Fruit fly (Drosophila melanogaster) whole organism, embryonic: ENCODE measurements around the gene CkIIalpha-i3.

Experiments used
- ATbp ChIP-seq: fragments of 200-800 bp; sonication (Bioruptor generic); optimal IDR thresholded peaks from 2 replicates; lab custom pipeline; 2017; ENCODE audit warnings: missing biosample characterization, mild to moderate bottlenecking, missing genetic modification characterization, missing genetic modification reagents
- Asciz ChIP-seq: fragments of 200-800 bp; sonication (Bioruptor generic); optimal IDR thresholded peaks from 2 replicates; lab custom pipeline; 2017; ENCODE audit warnings: missing biosample characterization, mild to moderate bottlenecking, missing genetic modification characterization, missing genetic modification reagents
- Blimp-1 ChIP-seq: fragments of 200-800 bp; sonication (Bioruptor generic); optimal IDR thresholded peaks from 3 replicates; lab custom pipeline; 2018; ENCODE audit warnings: missing biosample characterization, missing genetic modification characterization, mild to moderate bottlenecking, moderate library complexity, missing genetic modification reagents
- CG12391 ChIP-seq: fragments of 200-800 bp; sonication (Bioruptor generic); optimal IDR thresholded peaks from 3 replicates; lab custom pipeline; 2018; ENCODE audit warnings: missing biosample characterization, mild to moderate bottlenecking, missing genetic modification characterization, moderate library complexity
- CG1603 ChIP-seq: fragments of 200-800 bp; sonication (Bioruptor generic); optimal IDR thresholded peaks from 2 replicates; lab custom pipeline; 2019; ENCODE audit warnings: missing biosample characterization, mild to moderate bottlenecking, missing genetic modification characterization, moderate library complexity
- CG17361 ChIP-seq: fragments of 200-800 bp; sonication (Bioruptor generic); IDR thresholded peaks from 3 replicates; pipeline ENCODE4 v1.3.6; 2022; ENCODE audit warnings: missing biosample characterization, missing genetic modification characterization
- CG2678 ChIP-seq: fragments of 200-800 bp; sonication (Bioruptor generic); optimal IDR thresholded peaks from 3 replicates; lab custom pipeline; 2019; ENCODE audit warnings: missing biosample characterization, mild to moderate bottlenecking, missing genetic modification characterization, moderate library complexity
- CG2889 ChIP-seq: fragments of 200-800 bp; sonication (Bioruptor generic); IDR thresholded peaks from 3 replicates; pipeline ENCODE4 v1.3.6; 2022; ENCODE audit warnings: missing biosample characterization, missing genetic modification characterization
- CG31441 ChIP-seq: fragments of 200-800 bp; sonication (Bioruptor generic); IDR thresholded peaks from 2 replicates; pipeline ENCODE4 v1.3.6; 2022; ENCODE audit warnings: missing biosample characterization, missing genetic modification characterization
- CG34376 ChIP-seq: fragments of 200-800 bp; sonication (Bioruptor generic); optimal IDR thresholded peaks from 2 replicates; lab custom pipeline; 2018; ENCODE audit warnings: missing biosample characterization, mild to moderate bottlenecking, missing genetic modification characterization
- CG34422 ChIP-seq: fragments of 200-800 bp; sonication (Bioruptor generic); IDR thresholded peaks from 3 replicates; pipeline ENCODE4 v1.3.6; 2022; ENCODE audit warnings: missing biosample characterization, missing genetic modification characterization
- CG7839 ChIP-seq: fragments of 200-800 bp; sonication (Bioruptor generic); optimal IDR thresholded peaks from 3 replicates; lab custom pipeline; 2018; ENCODE audit warnings: missing biosample characterization, mild to moderate bottlenecking, missing genetic modification characterization, moderate library complexity
- CG8290 ChIP-seq, 3 experiments: fragments of 200-800 bp; sonication (Bioruptor generic); optimal IDR thresholded peaks; 2 replicates each; lab custom pipeline; 2016 to 2019; ENCODE audit warnings: missing biosample characterization in 3 of 3, missing genetic modification characterization in 3 of 3, mild to moderate bottlenecking in 2 of 3, moderate library complexity in 1 of 3
- Drgx ChIP-seq: fragments of 200-800 bp; sonication (Bioruptor generic); IDR thresholded peaks from 2 replicates; pipeline ENCODE4 v1.3.6; 2022; ENCODE audit warnings: missing biosample characterization, missing genetic modification characterization
- Eip74EF ChIP-seq, 2 experiments: fragments of 200-800 bp in 1 of 2; fragments of >200 bp in 1 of 2; sonication (Bioruptor generic) in 1 of 2; optimal IDR thresholded peaks; 2 replicates each; lab custom pipeline; 2017 to 2019; ENCODE audit warnings: missing biosample characterization in 2 of 2, missing genetic modification characterization in 2 of 2, mild to moderate bottlenecking in 1 of 2, moderate library complexity in 1 of 2
- Ets65A ChIP-seq: fragments of 200-800 bp; sonication (Bioruptor generic); peaks from one replicate; lab custom pipeline; 2016; ENCODE audit warnings: missing biosample characterization, missing genetic modification characterization
- H2.0 ChIP-seq: fragments of 200-800 bp; sonication (Bioruptor generic); IDR thresholded peaks from 2 replicates; pipeline ENCODE4 v1.3.6; 2022; ENCODE audit warnings: missing biosample characterization, missing genetic modification characterization
- Hand ChIP-seq: fragments of 200-800 bp; sonication (Bioruptor generic); optimal IDR thresholded peaks from 2 replicates; lab custom pipeline; 2017; ENCODE audit warnings: mild to moderate bottlenecking, missing biosample characterization, missing genetic modification reagents, missing genetic modification characterization
- Med ChIP-seq: fragments of 200-800 bp; sonication (Bioruptor generic); peaks from one replicate; lab custom pipeline; 2016; ENCODE audit warnings: missing biosample characterization, missing genetic modification characterization, mild to moderate bottlenecking, inconsistent platforms, moderate library complexity
- Sox100B ChIP-seq: fragments of 200-800 bp; sonication (Bioruptor generic); optimal IDR thresholded peaks from 3 replicates; lab custom pipeline; 2018; ENCODE audit warnings: missing biosample characterization, mild to moderate bottlenecking, missing genetic modification characterization
- Sox102F ChIP-seq: fragments of 200-800 bp; sonication (Bioruptor generic); optimal IDR thresholded peaks from 2 replicates; lab custom pipeline; 2018; ENCODE audit warnings: missing biosample characterization, mild to moderate bottlenecking, missing genetic modification characterization, moderate library complexity
- Ssrp ChIP-seq: fragments of 200-800 bp; sonication (Bioruptor generic); optimal IDR thresholded peaks from 2 replicates; lab custom pipeline; 2018; ENCODE audit warnings: missing biosample characterization, mild to moderate bottlenecking, missing genetic modification characterization, moderate library complexity
- Taf1 ChIP-seq: fragments of 200-800 bp; sonication (Bioruptor generic); IDR thresholded peaks from 2 replicates; pipeline ENCODE4 v1.3.6; 2022; ENCODE audit warnings: missing biosample characterization, missing genetic modification characterization
- Xbp1 ChIP-seq: fragments of 200-800 bp; sonication (Bioruptor generic); optimal IDR thresholded peaks from 3 replicates; lab custom pipeline; 2016; ENCODE audit warnings: missing biosample characterization, mild to moderate bottlenecking, missing genetic modification characterization
- Xrp1 ChIP-seq: fragments of 200-800 bp; sonication (Bioruptor generic); IDR thresholded peaks from 2 replicates; pipeline ENCODE4 v1.3.6; 2022; ENCODE audit warnings: missing biosample characterization, missing genetic modification characterization
- ase ChIP-seq: fragments of 200-800 bp; sonication (Bioruptor generic); IDR thresholded peaks from 3 replicates; pipeline ENCODE4 v1.3.6; 2022; ENCODE audit warnings: missing biosample characterization, missing genetic modification characterization
- az2 ChIP-seq: fragments of 200-800 bp; sonication (Bioruptor generic); optimal IDR thresholded peaks from 3 replicates; lab custom pipeline; 2016; ENCODE audit warnings: missing biosample characterization, missing genetic modification characterization
- ci ChIP-seq: fragments of 200-800 bp; sonication (Bioruptor generic); IDR thresholded peaks from 3 replicates; pipeline ENCODE4 v1.3.6; 2022; ENCODE audit warnings: missing biosample characterization, missing genetic modification characterization
- corto ChIP-seq: fragments of 200-800 bp; sonication (Bioruptor generic); optimal IDR thresholded peaks from 2 replicates; lab custom pipeline; 2016; ENCODE audit warnings: missing biosample characterization, mild to moderate bottlenecking, missing genetic modification characterization, moderate library complexity
- da ChIP-seq: fragments of 200-800 bp; sonication (Bioruptor generic); optimal IDR thresholded peaks from 2 replicates; lab custom pipeline; 2016; ENCODE audit warnings: missing biosample characterization, missing genetic modification characterization
- dmrt99B ChIP-seq: fragments of 200-800 bp; sonication (Bioruptor generic); optimal IDR thresholded peaks from 2 replicates; lab custom pipeline; 2018; ENCODE audit warnings: missing biosample characterization, mild to moderate bottlenecking, missing genetic modification characterization, moderate library complexity
- ewg ChIP-seq: fragments of 200-800 bp; sonication (Bioruptor generic); optimal IDR thresholded peaks from 3 replicates; lab custom pipeline; 2017; ENCODE audit warnings: mild to moderate bottlenecking, missing biosample characterization, missing genetic modification reagents, missing genetic modification characterization
- fd64A ChIP-seq: fragments of 200-800 bp; sonication (Bioruptor generic); optimal IDR thresholded peaks from 3 replicates; lab custom pipeline; 2018; ENCODE audit warnings: missing biosample characterization, mild to moderate bottlenecking, missing genetic modification characterization
- gem ChIP-seq: fragments of 200-800 bp; sonication (Bioruptor generic); optimal IDR thresholded peaks from 2 replicates; lab custom pipeline; 2019; ENCODE audit warnings: missing biosample characterization, mild to moderate bottlenecking, missing genetic modification characterization, moderate library complexity
- lbe ChIP-seq: fragments of 200-800 bp; sonication (Bioruptor generic); optimal IDR thresholded peaks from 2 replicates; lab custom pipeline; 2016; ENCODE audit warnings: missing biosample characterization, mild to moderate bottlenecking, missing genetic modification characterization
- lov ChIP-seq, 2 experiments: fragments of 200-800 bp in 1 of 2; fragments of >200 bp in 1 of 2; sonication (Bioruptor generic) in 1 of 2; IDR thresholded peaks in 1 of 2; optimal IDR thresholded peaks in 1 of 2; 2 replicates in 1 of 2; 3 replicates in 1 of 2; pipeline versions ENCODE4 v1.3.6 to Lab custom; 2017 to 2022; ENCODE audit warnings: missing biosample characterization in 1 of 2, missing genetic modification characterization in 1 of 2
- nmo ChIP-seq: fragments of 200-800 bp; sonication (Bioruptor generic); optimal IDR thresholded peaks from 2 replicates; lab custom pipeline; 2018; ENCODE audit warnings: missing biosample characterization, mild to moderate bottlenecking, missing genetic modification characterization, moderate library complexity
- phol ChIP-seq: fragments of 200-800 bp; sonication (Bioruptor generic); optimal IDR thresholded peaks from 3 replicates; lab custom pipeline; 2018; ENCODE audit warnings: missing biosample characterization, mild to moderate bottlenecking, missing genetic modification characterization, moderate library complexity
- sisA ChIP-seq: fragments of 200-800 bp; sonication (Bioruptor generic); IDR thresholded peaks from 2 replicates; pipeline ENCODE4 v1.3.6; 2022; ENCODE audit warnings: missing biosample characterization, missing genetic modification characterization
- stc ChIP-seq: fragments of 200-800 bp; sonication (Bioruptor generic); IDR thresholded peaks from 2 replicates; pipeline ENCODE4 v1.3.6; 2022; ENCODE audit warnings: missing biosample characterization, missing genetic modification characterization
- tap ChIP-seq: fragments of 200-800 bp; optimal IDR thresholded peaks from 3 replicates; lab custom pipeline; 2019; ENCODE audit warnings: missing biosample characterization, mild to moderate bottlenecking, missing genetic modification characterization, moderate library complexity
- tll ChIP-seq, 2 experiments: fragments of 200-800 bp in 1 of 2; fragments of >200 bp in 1 of 2; sonication (Bioruptor generic) in 1 of 2; optimal IDR thresholded peaks; 2 replicates each; lab custom pipeline; 2017 to 2019; ENCODE audit warnings: missing biosample characterization in 2 of 2, missing genetic modification characterization in 2 of 2, mild to moderate bottlenecking in 1 of 2, moderate library complexity in 1 of 2
- ttk ChIP-seq: fragments of 200-800 bp; sonication (Bioruptor generic); IDR thresholded peaks from 2 replicates; pipeline ENCODE4 v2.1.2; 2022; ENCODE audit warnings: missing biosample characterization, missing genetic modification characterization
- twi ChIP-seq: fragments of 200-800 bp; optimal IDR thresholded peaks from 2 replicates; lab custom pipeline; 2019; ENCODE audit warnings: missing biosample characterization, mild to moderate bottlenecking, missing genetic modification characterization, moderate library complexity
- vvl ChIP-seq: fragments of 200-800 bp; sonication (Bioruptor generic); IDR thresholded peaks from 2 replicates; pipeline ENCODE4 v1.3.6; 2022; ENCODE audit warnings: missing biosample characterization, missing genetic modification characterization

CkIIalpha-i3 gene

DNA sequence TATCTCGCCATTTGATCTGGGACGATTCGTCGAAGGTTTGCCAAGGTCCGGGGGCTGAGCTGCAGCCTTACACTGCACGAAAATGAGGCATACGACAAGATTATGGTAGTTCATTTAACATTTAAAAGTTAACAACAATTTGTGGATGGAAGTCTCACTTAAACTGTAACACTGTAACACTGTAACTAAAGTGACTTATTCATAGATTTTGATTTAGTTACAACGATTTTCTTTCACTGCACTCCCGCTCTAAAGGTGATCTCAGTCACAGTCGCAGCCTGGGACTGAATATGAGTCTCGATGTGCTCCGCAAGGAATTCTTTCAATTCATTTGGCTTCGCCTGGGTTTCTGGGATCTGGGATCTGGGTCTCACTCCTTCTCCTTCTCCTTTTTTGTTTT, 49.8 kb upstream of the CkIIalpha-i3 start (continued):
- TF ChIP-seq lov (optimal IDR thresholded peaks at IDR 0.05; lab: Kevin White, UChicago) (no peak), lov (GFP tag; IDR thresholded peaks at IDR 0.05; lab: Robert Waterston, UW) (no peak; the same call in 2 of the 3 replicates), CG2889 (GFP tag; lab: Robert Waterston, UW) (no peak), Ets65A (GFP tag; lab: Kevin White, UChicago) (no peak)

DNA sequence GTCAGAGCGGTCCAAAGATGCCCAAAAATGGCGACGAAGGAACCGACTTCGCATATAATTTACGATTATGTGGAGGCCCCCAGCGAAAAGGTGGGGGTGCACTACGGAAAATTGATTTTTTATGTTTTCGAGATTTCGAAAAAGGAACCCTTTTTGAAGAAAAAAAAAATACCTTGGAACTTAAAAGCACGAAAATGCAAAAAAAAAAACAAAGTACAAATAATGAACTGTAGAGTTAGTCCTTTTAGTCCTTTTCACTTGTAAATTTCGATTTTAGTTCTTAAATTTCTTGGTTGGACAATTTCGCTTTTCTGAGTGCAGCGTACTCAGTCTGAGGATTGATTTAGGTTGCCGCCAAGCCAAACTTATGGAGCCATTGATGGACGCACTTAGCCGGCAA, 48.1 kb upstream of the CkIIalpha-i3 start:
- TF ChIP-seq fd64A (GFP tag; lab: Kevin White, UChicago) (no peak), twi (tag; lab: Kevin White, UChicago) (no peak), lbe (GFP tag; lab: Kevin White, UChicago) (peak; percentile 44), corto (peak; percentile 19), Drgx (GFP tag; lab: Robert Waterston, UW) (0 out of 2 replicates have a peak, but pooled peaks have one; percentile 28)

DNA sequence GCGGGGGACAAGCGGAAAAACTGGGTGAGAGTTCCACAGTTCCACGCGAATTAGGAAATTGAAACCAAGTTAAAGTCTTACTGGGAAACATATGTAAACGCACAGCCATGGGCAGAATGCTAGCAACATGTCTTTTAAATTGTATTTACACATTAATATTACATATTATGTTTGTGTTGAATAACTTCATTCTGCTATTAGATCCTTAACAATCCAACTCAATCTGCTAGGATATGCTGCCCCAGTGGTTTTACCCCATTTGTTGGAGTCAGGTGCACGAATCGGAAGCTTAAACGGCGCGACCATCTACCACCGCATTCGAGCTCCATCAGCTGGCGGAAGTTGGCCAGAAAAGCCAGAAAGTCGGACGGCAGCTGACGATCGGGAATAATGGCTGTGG, 46.0 kb upstream of the CkIIalpha-i3 start:
- no peak for TF ChIP-seq CG31441
- peak; percentile 62; the same call in 2 of the 3 replicates for TF ChIP-seq ci
- peak; percentile 21 for TF ChIP-seq phol
- peak; percentile 64 for TF ChIP-seq Med
- no peak for TF ChIP-seq da (GFP tag; lab: Kevin White, UChicago)
- TF ChIP-seq CG17361 (GFP tag; lab: Robert Waterston, UW) = 0 out of 3 replicates have a peak, but pooled peaks have one; percentile 21
- 0 out of 3 replicates have a peak, but pooled peaks have one; percentile 9 for TF ChIP-seq CG34422 (GFP tag; lab: Robert Waterston, UW)
- peak; percentile 36 for TF ChIP-seq CG1603 (tag; lab: Kevin White, UChicago)
- peak; percentile 4 for TF ChIP-seq nmo
- peak; percentile 23 for TF ChIP-seq tap (tag; lab: Kevin White, UChicago)
- TF ChIP-seq CG12391 (tag; lab: Kevin White, UChicago) = peak; percentile 5
- TF ChIP-seq CG34376 (GFP tag; lab: Kevin White, UChicago) = no peak
- 0 out of 2 replicates have a peak, but pooled peaks have one; percentile 25 for TF ChIP-seq vvl (GFP tag; lab: Robert Waterston, UW)
- TF ChIP-seq dmrt99B (tag; lab: Kevin White, UChicago) = peak; percentile 63
- peak; percentile 1 for TF ChIP-seq Ssrp (tag; lab: Kevin White, UChicago)
- TF ChIP-seq gem (tag; lab: Kevin White, UChicago) = peak; percentile 31
- no peak for TF ChIP-seq Hand (GFP tag; lab: Kevin White, UChicago)
- TF ChIP-seq CG8290 (GFP tag; optimal IDR thresholded peaks at IDR 0.05; lab: Kevin White, UChicago) = no peak
- TF ChIP-seq CG8290 (tag; optimal IDR thresholded peaks at IDR 0.05; lab: Kevin White, UChicago) = peak in 1 of 2 experiments; percentile 9
- peak; percentile 29 for TF ChIP-seq Blimp-1
- no peak for TF ChIP-seq ase
- TF ChIP-seq sisA (GFP tag; lab: Robert Waterston, UW) = peak; percentile 27
- TF ChIP-seq ATbp (GFP tag; lab: Kevin White, UChicago) = peak; percentile 4
- TF ChIP-seq stc (GFP tag; lab: Robert Waterston, UW) = no peak
- no peak for TF ChIP-seq Taf1
- TF ChIP-seq ewg (GFP tag; lab: Kevin White, UChicago) = peak; percentile 28
- TF ChIP-seq Xrp1 (GFP tag; lab: Robert Waterston, UW) = 0 out of 2 replicates have a peak, but pooled peaks have one; percentile 26
- peak; percentile 65 for TF ChIP-seq Sox102F (GFP tag; lab: Kevin White, UChicago)
- peak; percentile 32; the same call in 1 of the 2 replicates for TF ChIP-seq ttk
- no peak for TF ChIP-seq H2.0
- TF ChIP-seq CG2678 (tag; lab: Kevin White, UChicago) = peak; percentile 2
- TF ChIP-seq Sox100B (GFP tag; lab: Kevin White, UChicago) = peak; percentile 7
- peak; percentile 39 for TF ChIP-seq Asciz (GFP tag; lab: Kevin White, UChicago)
- peak; percentile 11 for TF ChIP-seq Xbp1
- TF ChIP-seq tll (GFP tag; optimal IDR thresholded peaks at IDR 0.05; lab: Kevin White, UChicago) = no peak
- peak; percentile 35 for TF ChIP-seq CG7839 (tag; lab: Kevin White, UChicago)
- peak; percentile 16 for TF ChIP-seq az2 (GFP tag; lab: Kevin White, UChicago)
- TF ChIP-seq Eip74EF (GFP tag; optimal IDR thresholded peaks at IDR 0.05; lab: Kevin White, UChicago) = peak in 1 of 2 experiments; percentile 2
